Worm (Caenorhabditis elegans): ENCODE measurements around the gene elo-8.

Gene elo-8

ce11 chrIII:11200879-11201518 is 30.9 kb downstream of the elo-8 start:
- TF ChIP-seq unc-62 (GFP tag; optimal IDR thresholded peaks at IDR 0.05), result no peak

- no peak for TF ChIP-seq unc-62 (GFP tag; optimal IDR thresholded peaks at IDR 0.05)
Measured at ce11 chrIII:11197327-11197726, 34.5 kb downstream of the elo-8 start.

ce11 chrIII:11195553-11195952 is 36.3 kb downstream of the elo-8 start:
- no peak for TF ChIP-seq unc-62 (GFP tag; optimal IDR thresholded peaks at IDR 0.05)

- TF ChIP-seq unc-62 (GFP tag; optimal IDR thresholded peaks at IDR 0.05), result no peak
Measured at ce11 chrIII:11195140-11195539, 36.7 kb downstream of the elo-8 start, which contains the start of gene tra-1. TSS of gene tra-1 (minus strand) at chrIII:11195201.

ce11 chrIII:11194123-11194522 is 37.7 kb downstream of the elo-8 start:
- TF ChIP-seq unc-62 (GFP tag; optimal IDR thresholded peaks at IDR 0.05), result no peak

ce11 chrIII:11193251-11193650 is 38.6 kb downstream of the elo-8 start:
- no peak for TF ChIP-seq unc-62 (GFP tag; optimal IDR thresholded peaks at IDR 0.05)

ce11 chrIII:11188132-11188531 is 43.7 kb downstream of the elo-8 start:
- no peak for TF ChIP-seq unc-62 (GFP tag; optimal IDR thresholded peaks at IDR 0.05)

- no peak for TF ChIP-seq unc-62 (GFP tag; optimal IDR thresholded peaks at IDR 0.05)
Measured at ce11 chrIII:11185483-11186115, 46.3 kb downstream of the elo-8 start.
